Worm (Caenorhabditis elegans): ENCODE data around the gene dlat-1.
A peak's percentile ranks its signal among the peaks of the same experiment; 100 is the strongest.

The dlat-1 gene

ce11 chrV:14447240-14447763 is at the start of gene dlat-1, which contains the start of gene fntb-1:
dlat-1 (minus strand) TSS chrV:14447290.
fntb-1 (plus strand) TSS chrV:14447651.
- no peak for TF ChIP-seq B0310.2 (tag; optimal IDR thresholded peaks at IDR 0.05)

ce11 chrV:14496446-14496845 is 49.4 kb upstream of the dlat-1 start:
- TF ChIP-seq ama-1 (optimal IDR thresholded peaks at IDR 0.05) = no peak
- TF ChIP-seq pes-1 (GFP tag; IDR thresholded peaks at IDR 0.05) = no peak
- no peak for TF ChIP-seq aly-1 (tag; optimal IDR thresholded peaks at IDR 0.05)

ce11 chrV:14495493-14495892 is 48.4 kb upstream of the dlat-1 start:
- no peak for TF ChIP-seq B0310.2 (tag; optimal IDR thresholded peaks at IDR 0.05)
- no peak for TF ChIP-seq ets-7 (tag; optimal IDR thresholded peaks at IDR 0.05)

ce11 chrV:14493665-14494064 is 46.6 kb upstream of the dlat-1 start:
- TF ChIP-seq B0310.2 (tag; optimal IDR thresholded peaks at IDR 0.05) (no peak), ceh-36 (tag; optimal IDR thresholded peaks at IDR 0.05) (no peak), hnd-1 (tag; optimal IDR thresholded peaks at IDR 0.05) (no peak), scrt-1 (GFP tag; IDR thresholded peaks at IDR 0.05) (no peak)

DNA sequence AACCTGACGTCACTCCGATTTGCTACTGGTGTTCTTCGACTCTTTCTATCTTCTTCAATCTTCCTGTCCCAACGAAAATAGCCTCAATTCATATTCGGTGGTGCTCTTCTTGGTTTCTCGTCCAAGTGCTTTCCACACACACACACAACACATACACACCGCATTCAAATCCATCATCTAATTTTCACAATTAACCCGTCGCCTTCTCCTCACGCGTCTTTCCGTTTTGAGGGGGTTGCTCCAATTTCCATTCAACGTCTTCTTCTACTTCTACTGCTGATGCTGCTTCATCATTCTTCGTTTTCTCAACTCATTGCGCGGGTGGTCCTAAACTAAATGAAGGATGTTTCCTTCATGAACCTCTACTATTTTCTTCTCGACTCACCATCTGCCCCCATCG is 44.0 kb upstream of the dlat-1 start:
- peak; percentile 25 for TF ChIP-seq F13C5.2 (tag; optimal IDR thresholded peaks at IDR 0.05)
- TF ChIP-seq tbx-11 (GFP tag; IDR thresholded peaks at IDR 0.05) = no peak

DNA sequence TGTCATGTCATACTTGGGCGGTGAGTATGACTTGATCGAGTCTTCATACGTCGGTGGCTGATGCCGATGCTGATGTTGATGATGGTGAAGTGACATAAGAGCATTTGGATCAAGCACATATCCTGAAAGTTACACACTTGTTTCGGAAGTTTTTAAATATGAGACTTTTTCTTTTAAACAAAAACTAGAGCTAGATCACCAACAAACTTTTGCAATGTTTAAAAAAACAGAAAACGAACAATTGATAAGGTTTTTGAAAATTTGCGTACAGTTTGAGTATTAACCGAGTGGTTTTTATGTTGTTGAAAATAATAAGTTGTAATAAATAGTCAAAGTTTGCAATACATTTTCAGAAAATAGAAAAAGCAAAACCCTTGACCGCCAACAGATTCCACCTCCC is 37.5 kb upstream of the dlat-1 start, which contains the start of gene R02D5.4:
Gene R02D5.4 (minus strand): TSS at position 101 of the 400 bp plus-strand sequence.
- no peak for TF ChIP-seq tbx-11 (GFP tag; IDR thresholded peaks at IDR 0.05)
- no peak for TF ChIP-seq F13C5.2 (tag; optimal IDR thresholded peaks at IDR 0.05)

DNA sequence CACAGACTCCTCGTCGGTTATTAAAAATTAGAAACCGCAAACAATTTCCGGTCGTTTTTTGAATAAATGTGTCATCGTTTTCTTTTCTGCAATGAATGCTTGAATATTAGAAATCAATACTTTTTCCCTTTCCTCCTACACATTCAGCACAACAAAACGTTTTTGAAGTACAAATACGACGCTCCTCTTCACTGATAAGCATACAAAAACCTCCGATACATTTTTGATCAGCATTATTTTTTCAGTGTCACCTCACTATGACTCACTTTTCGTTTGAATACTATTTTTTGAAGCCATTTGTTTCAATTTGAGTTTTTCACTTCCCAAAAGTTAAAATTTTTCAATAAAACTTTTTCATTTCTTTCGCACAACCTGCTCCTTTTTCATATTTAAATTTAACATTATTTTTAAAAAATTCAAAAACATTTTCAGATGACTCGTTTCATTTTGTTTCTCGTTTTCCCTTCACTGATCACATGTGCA is 35.7 kb upstream of the dlat-1 start, which contains the start of gene R02D5.3:
Gene R02D5.3 (plus strand): TSS at position 433 of the 483 bp plus-strand sequence.
- TF ChIP-seq ceh-36 (tag; optimal IDR thresholded peaks at IDR 0.05) (no peak), hnd-1 (tag; optimal IDR thresholded peaks at IDR 0.05) (no peak), pes-1 (GFP tag; IDR thresholded peaks at IDR 0.05) (no peak), tra-4 (tag; optimal IDR thresholded peaks at IDR 0.05) (no peak)

DNA sequence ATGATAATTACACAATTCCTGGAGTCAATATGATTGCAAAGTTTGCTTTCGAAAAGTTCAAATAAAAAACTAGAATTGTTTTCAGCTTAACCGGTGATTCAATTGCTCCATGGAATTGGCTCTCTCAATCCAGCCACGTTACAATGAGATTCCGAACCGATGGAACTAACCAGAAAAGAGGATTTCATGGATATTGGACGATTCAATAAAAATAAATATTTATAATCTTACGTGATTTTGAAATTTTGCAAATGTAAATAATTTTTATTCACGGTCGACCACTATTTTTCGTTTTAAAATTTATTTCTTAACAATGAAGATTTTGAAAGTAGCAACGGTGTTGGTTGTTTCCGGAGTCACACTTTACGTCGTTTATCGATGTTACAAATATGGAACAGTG is 34.9 kb upstream of the dlat-1 start, which contains the start of gene R02D5.10:
Gene R02D5.10 (plus strand): TSS at position 301 of the 400 bp plus-strand sequence.
- TF ChIP-seq tra-4 (tag; optimal IDR thresholded peaks at IDR 0.05) (no peak), B0310.2 (tag; optimal IDR thresholded peaks at IDR 0.05) (no peak), tbx-37 (GFP tag; conservative IDR thresholded peaks at IDR 0.05) (no peak), ets-7 (tag; optimal IDR thresholded peaks at IDR 0.05) (no peak), hmg-4 (GFP tag; optimal IDR thresholded peaks at IDR 0.05) (no peak), scrt-1 (GFP tag; IDR thresholded peaks at IDR 0.05) (no peak), hnd-1 (tag; optimal IDR thresholded peaks at IDR 0.05) (no peak), tbx-11 (GFP tag; IDR thresholded peaks at IDR 0.05) (no peak)

DNA sequence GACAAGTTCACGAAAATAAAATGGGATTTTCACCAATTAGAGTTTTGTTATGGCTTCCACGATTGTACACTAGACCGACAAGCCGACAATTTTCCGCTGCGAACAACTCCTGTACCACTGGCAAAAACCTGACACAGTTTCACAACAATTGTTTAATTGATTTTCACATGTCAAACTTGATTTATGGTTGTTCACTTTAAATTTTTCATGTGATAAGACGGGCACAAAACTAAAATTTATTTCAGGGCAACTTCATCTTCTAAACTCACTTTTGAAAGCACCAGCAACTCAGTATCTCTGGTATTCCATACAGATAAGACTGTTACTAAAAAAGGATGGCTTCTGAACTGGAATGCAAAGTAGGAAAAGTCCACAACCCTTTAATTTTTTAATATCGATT is 34.3 kb upstream of the dlat-1 start, which contains the start of gene R02D5.7:
Gene R02D5.7 (minus strand): TSS at position 101 of the 400 bp plus-strand sequence.
- no peak for TF ChIP-seq ama-1 (optimal IDR thresholded peaks at IDR 0.05)

- TF ChIP-seq ets-7 (tag; optimal IDR thresholded peaks at IDR 0.05) = no peak
- no peak for TF ChIP-seq tra-4 (tag; optimal IDR thresholded peaks at IDR 0.05)
- TF ChIP-seq ceh-36 (tag; optimal IDR thresholded peaks at IDR 0.05) = no peak
- no peak for TF ChIP-seq aly-1 (tag; optimal IDR thresholded peaks at IDR 0.05)
- no peak for TF ChIP-seq B0310.2 (tag; optimal IDR thresholded peaks at IDR 0.05)
- TF ChIP-seq sea-1 (GFP tag; conservative IDR thresholded peaks at IDR 0.05) = no peak
- no peak for TF ChIP-seq hmbx-1 (tag; optimal IDR thresholded peaks at IDR 0.05)
- no peak for TF ChIP-seq tbx-11 (GFP tag; IDR thresholded peaks at IDR 0.05)
Measured at ce11 chrV:14480533-14480932, 33.4 kb upstream of the dlat-1 start.

ce11 chrV:14478979-14479378 is 31.9 kb upstream of the dlat-1 start, which contains the start of gene clec-55:
clec-55 (plus strand) TSS chrV:14479279.
- TF ChIP-seq F13C5.2 (tag; optimal IDR thresholded peaks at IDR 0.05) (no peak), sea-1 (GFP tag; conservative IDR thresholded peaks at IDR 0.05) (no peak), ama-1 (optimal IDR thresholded peaks at IDR 0.05) (no peak), tbx-37 (GFP tag; conservative IDR thresholded peaks at IDR 0.05) (no peak), hmbx-1 (tag; optimal IDR thresholded peaks at IDR 0.05) (no peak), ceh-36 (tag; optimal IDR thresholded peaks at IDR 0.05) (no peak), ets-7 (tag; optimal IDR thresholded peaks at IDR 0.05) (no peak), pes-1 (GFP tag; IDR thresholded peaks at IDR 0.05) (no peak), flt-1 (GFP tag; IDR thresholded peaks at IDR 0.05) (no peak), hnd-1 (tag; optimal IDR thresholded peaks at IDR 0.05) (no peak), B0310.2 (tag; optimal IDR thresholded peaks at IDR 0.05) (no peak), scrt-1 (GFP tag; IDR thresholded peaks at IDR 0.05) (no peak), hmg-4 (GFP tag; optimal IDR thresholded peaks at IDR 0.05) (no peak)
